Fruit fly (Drosophila melanogaster) whole organism, embryonic: ENCODE results near the gene sif.

Experiments used
- Atf-2 ChIP-seq: fragments of 200-800 bp; sonication (Bioruptor generic); optimal IDR thresholded peaks from 2 replicates; lab custom pipeline; 2016; ENCODE audit warnings: missing biosample characterization, missing genetic modification characterization
- CG10147 ChIP-seq: fragments of 200-800 bp; sonication (Bioruptor generic); optimal IDR thresholded peaks from 2 replicates; lab custom pipeline; 2019; ENCODE audit warnings: missing biosample characterization, mild to moderate bottlenecking, missing genetic modification characterization, moderate library complexity
- CG10321 ChIP-seq: fragments of 200-800 bp; sonication (Bioruptor generic); IDR thresholded peaks from 2 replicates; pipeline ENCODE4 v1.3.6; 2022; ENCODE audit warnings: missing biosample characterization, missing genetic modification characterization
- CG12659 ChIP-seq: fragments of 200-800 bp; sonication (Bioruptor generic); optimal IDR thresholded peaks from 3 replicates; lab custom pipeline; 2017; ENCODE audit warnings: mild to moderate bottlenecking, missing biosample characterization, missing genetic modification reagents, missing genetic modification characterization
- CG12744 ChIP-seq: fragments of 200-800 bp; sonication (Bioruptor generic); optimal IDR thresholded peaks from 2 replicates; lab custom pipeline; 2016; ENCODE audit warnings: missing biosample characterization, missing genetic modification characterization
- CG13424 ChIP-seq: fragments of 200-800 bp; sonication (Bioruptor generic); optimal IDR thresholded peaks from 2 replicates; lab custom pipeline; 2019; ENCODE audit warnings: missing biosample characterization, mild to moderate bottlenecking, missing genetic modification characterization, moderate library complexity
- CG1603 ChIP-seq: fragments of 200-800 bp; sonication (Bioruptor generic); optimal IDR thresholded peaks from 2 replicates; lab custom pipeline; 2019; ENCODE audit warnings: missing biosample characterization, mild to moderate bottlenecking, missing genetic modification characterization, moderate library complexity
- CG17361 ChIP-seq: fragments of 200-800 bp; sonication (Bioruptor generic); IDR thresholded peaks from 3 replicates; pipeline ENCODE4 v1.3.6; 2022; ENCODE audit warnings: missing biosample characterization, missing genetic modification characterization
- CG17802 ChIP-seq: fragments of 200-800 bp; sonication (Bioruptor generic); optimal IDR thresholded peaks from 2 replicates; lab custom pipeline; 2018; ENCODE audit warnings: missing biosample characterization, mild to moderate bottlenecking, missing genetic modification characterization, moderate library complexity
- CG1832 ChIP-seq: fragments of 200-800 bp; sonication (Bioruptor generic); optimal IDR thresholded peaks from 2 replicates; lab custom pipeline; 2017; ENCODE audit warnings: missing biosample characterization, mild to moderate bottlenecking, missing genetic modification characterization, inconsistent platforms
- CG30020 ChIP-seq: fragments of 200-800 bp; optimal IDR thresholded peaks from 2 replicates; lab custom pipeline; 2019; ENCODE audit warnings: missing biosample characterization, mild to moderate bottlenecking, missing genetic modification characterization, moderate library complexity
- CG5180 ChIP-seq: fragments of 200-800 bp; sonication (Bioruptor generic); optimal IDR thresholded peaks from 3 replicates; lab custom pipeline; 2017; ENCODE audit warnings: missing biosample characterization, missing genetic modification characterization, mild to moderate bottlenecking, moderate library complexity, missing genetic modification reagents
- CG6765 ChIP-seq: fragments of 200-800 bp; sonication (Bioruptor generic); optimal IDR thresholded peaks from 3 replicates; lab custom pipeline; 2017; ENCODE audit warnings: missing biosample characterization, mild to moderate bottlenecking, missing genetic modification characterization
- CG7271 ChIP-seq: fragments of 200-800 bp; sonication (Bioruptor generic); optimal IDR thresholded peaks from 2 replicates; lab custom pipeline; 2018; ENCODE audit warnings: missing biosample characterization, mild to moderate bottlenecking, missing genetic modification characterization, moderate library complexity
- CG8388 ChIP-seq: fragments of 200-800 bp; sonication (Bioruptor generic); optimal IDR thresholded peaks from 2 replicates; lab custom pipeline; 2019; ENCODE audit warnings: missing biosample characterization, mild to moderate bottlenecking, missing genetic modification characterization, moderate library complexity
- CG8478 ChIP-seq: fragments of >200 bp; optimal IDR thresholded peaks from 2 replicates; lab custom pipeline; 2018
- CHES-1-like ChIP-seq: fragments of 200-800 bp; sonication (Bioruptor generic); optimal IDR thresholded peaks from 2 replicates; lab custom pipeline; 2016; ENCODE audit warnings: missing biosample characterization, missing genetic modification characterization
- CoRest ChIP-seq: fragments of 200-800 bp; sonication (Bioruptor generic); optimal IDR thresholded peaks from 3 replicates; lab custom pipeline; 2018; ENCODE audit warnings: missing biosample characterization, mild to moderate bottlenecking, missing genetic modification characterization, moderate library complexity
- Elba2 ChIP-seq: fragments of 200-800 bp; sonication (Bioruptor generic); optimal IDR thresholded peaks from 3 replicates; lab custom pipeline; 2016; ENCODE audit warnings: missing biosample characterization, missing genetic modification characterization
- Fer2 ChIP-seq: fragments of 200-800 bp; sonication (Bioruptor generic); optimal IDR thresholded peaks from 2 replicates; lab custom pipeline; 2018; ENCODE audit warnings: missing biosample characterization, mild to moderate bottlenecking, missing genetic modification characterization, moderate library complexity
- HHEX ChIP-seq: fragments of 200-800 bp; sonication (Bioruptor generic); optimal IDR thresholded peaks from 3 replicates; lab custom pipeline; 2017; ENCODE audit warnings: missing biosample characterization, mild to moderate bottlenecking, missing genetic modification characterization, missing genetic modification reagents
- MESR4 ChIP-seq: fragments of 200-800 bp; sonication (Bioruptor generic); optimal IDR thresholded peaks from 2 replicates; lab custom pipeline; 2018; ENCODE audit warnings: missing biosample characterization, mild to moderate bottlenecking, missing genetic modification characterization, moderate library complexity
- Oaz ChIP-seq: fragments of 200-800 bp; sonication (Bioruptor generic); IDR thresholded peaks from 2 replicates; pipeline ENCODE4 v1.3.6; 2022; ENCODE audit warnings: missing biosample characterization, missing genetic modification characterization
- Ravus ChIP-seq: fragments of 200-800 bp; sonication (Bioruptor generic); IDR thresholded peaks from 2 replicates; pipeline ENCODE4 v1.3.6; 2022; ENCODE audit warnings: missing biosample characterization, missing genetic modification characterization
- Scr ChIP-seq: fragments of 200-800 bp; sonication (Bioruptor generic); IDR thresholded peaks from 2 replicates; pipeline ENCODE4 v1.3.6; 2022; ENCODE audit warnings: missing biosample characterization, missing genetic modification characterization; ENCODE audit not compliant: partially characterized antibody
- Sox100B ChIP-seq: fragments of 200-800 bp; sonication (Bioruptor generic); optimal IDR thresholded peaks from 3 replicates; lab custom pipeline; 2018; ENCODE audit warnings: missing biosample characterization, mild to moderate bottlenecking, missing genetic modification characterization
- ab ChIP-seq: fragments of 200-800 bp; sonication (Bioruptor generic); optimal IDR thresholded peaks from 2 replicates; lab custom pipeline; 2016; ENCODE audit warnings: missing biosample characterization, missing genetic modification characterization
- abd-A ChIP-seq: fragments of 200-800 bp; sonication (Bioruptor generic); optimal IDR thresholded peaks from 3 replicates; lab custom pipeline; 2019; ENCODE audit warnings: missing biosample characterization, mild to moderate bottlenecking, missing genetic modification characterization, moderate library complexity
- al ChIP-seq: fragments of 200-800 bp; sonication (Bioruptor generic); IDR thresholded peaks from 2 replicates; pipeline ENCODE4 v1.3.6; 2022; ENCODE audit warnings: missing biosample characterization, missing genetic modification characterization
- ash1 ChIP-seq: fragments of 200-800 bp; sonication (Bioruptor generic); optimal IDR thresholded peaks from 2 replicates; lab custom pipeline; 2018; ENCODE audit warnings: missing biosample characterization, mild to moderate bottlenecking, missing genetic modification characterization
- caup ChIP-seq: fragments of 200-800 bp; sonication (Bioruptor generic); optimal IDR thresholded peaks from 3 replicates; lab custom pipeline; 2017; ENCODE audit warnings: missing biosample characterization, mild to moderate bottlenecking, missing genetic modification characterization, moderate library complexity; ENCODE audit not compliant: severe bottlenecking
- crol ChIP-seq: fragments of 200-800 bp; sonication (Bioruptor generic); IDR thresholded peaks from 2 replicates; pipeline ENCODE4 v1.3.6; 2022; ENCODE audit warnings: missing biosample characterization, missing genetic modification characterization
- disco-r ChIP-seq: fragments of 200-800 bp; sonication (Bioruptor generic); optimal IDR thresholded peaks from 2 replicates; lab custom pipeline; 2016; ENCODE audit warnings: missing biosample characterization, missing genetic modification characterization
- emc ChIP-seq: fragments of 200-800 bp; sonication (Bioruptor generic); optimal IDR thresholded peaks from 2 replicates; lab custom pipeline; 2016; ENCODE audit warnings: missing biosample characterization, missing genetic modification characterization
- hb ChIP-seq: fragments of 200-800 bp; sonication (Bioruptor generic); IDR thresholded peaks from 3 replicates; pipeline ENCODE4 v1.3.6; 2022; ENCODE audit warnings: missing biosample characterization, missing genetic modification characterization; ENCODE audit not compliant: partially characterized antibody
- kay ChIP-seq: fragments of 200-800 bp; sonication (Bioruptor generic); optimal IDR thresholded peaks from 2 replicates; lab custom pipeline; 2016; ENCODE audit warnings: missing biosample characterization, missing genetic modification characterization
- luna ChIP-seq: fragments of 200-800 bp; sonication (Bioruptor generic); optimal IDR thresholded peaks from 2 replicates; lab custom pipeline; 2016; ENCODE audit warnings: missing biosample characterization, missing genetic modification characterization
- mirr ChIP-seq: fragments of 200-800 bp; sonication (Bioruptor generic); optimal IDR thresholded peaks from 3 replicates; lab custom pipeline; 2018; ENCODE audit warnings: missing biosample characterization, mild to moderate bottlenecking, missing genetic modification characterization
- nmo ChIP-seq: fragments of 200-800 bp; sonication (Bioruptor generic); optimal IDR thresholded peaks from 2 replicates; lab custom pipeline; 2018; ENCODE audit warnings: missing biosample characterization, mild to moderate bottlenecking, missing genetic modification characterization, moderate library complexity
- pan ChIP-seq, 4 experiments: fragments of >200 bp in 3 of 4; fragments of 200-800 bp in 1 of 4; sonication (Bioruptor generic) in 1 of 4; optimal IDR thresholded peaks in 3 of 4; IDR thresholded peaks in 1 of 4; 2 replicates each; pipeline versions ENCODE4 v1.3.6 to Lab custom; 2017 to 2022; ENCODE audit warnings: missing biosample characterization in 2 of 4, missing genetic modification characterization in 2 of 4, mixed read lengths in 1 of 4
- pb ChIP-seq: fragments of 200-800 bp; sonication (Bioruptor generic); optimal IDR thresholded peaks from 3 replicates; lab custom pipeline; 2016; ENCODE audit warnings: missing biosample characterization, missing genetic modification characterization
- schlank ChIP-seq: fragments of 200-800 bp; sonication (Bioruptor generic); optimal IDR thresholded peaks from 2 replicates; lab custom pipeline; 2018; ENCODE audit warnings: missing biosample characterization, mild to moderate bottlenecking, missing genetic modification characterization
- sd ChIP-seq: fragments of 200-800 bp; sonication (Bioruptor generic); optimal IDR thresholded peaks from 3 replicates; lab custom pipeline; 2018; ENCODE audit warnings: missing biosample characterization, mild to moderate bottlenecking, missing genetic modification characterization, moderate library complexity
- sisA ChIP-seq: fragments of 200-800 bp; sonication (Bioruptor generic); IDR thresholded peaks from 2 replicates; pipeline ENCODE4 v1.3.6; 2022; ENCODE audit warnings: missing biosample characterization, missing genetic modification characterization
- sr ChIP-seq: fragments of 200-800 bp; sonication (Bioruptor generic); IDR thresholded peaks from 3 replicates; pipeline ENCODE4 v1.3.6; 2022; ENCODE audit warnings: missing biosample characterization, missing genetic modification characterization
- trh ChIP-seq: fragments of 200-800 bp; sonication (Bioruptor generic); optimal IDR thresholded peaks from 2 replicates; lab custom pipeline; 2016; ENCODE audit warnings: missing biosample characterization, missing genetic modification characterization
- twi ChIP-seq: fragments of 200-800 bp; optimal IDR thresholded peaks from 2 replicates; lab custom pipeline; 2019; ENCODE audit warnings: missing biosample characterization, mild to moderate bottlenecking, missing genetic modification characterization, moderate library complexity
- zfh2 ChIP-seq: fragments of 200-800 bp; sonication (Bioruptor generic); optimal IDR thresholded peaks from 2 replicates; lab custom pipeline; 2016; ENCODE audit warnings: missing biosample characterization, missing genetic modification characterization

sif gene

DNA sequence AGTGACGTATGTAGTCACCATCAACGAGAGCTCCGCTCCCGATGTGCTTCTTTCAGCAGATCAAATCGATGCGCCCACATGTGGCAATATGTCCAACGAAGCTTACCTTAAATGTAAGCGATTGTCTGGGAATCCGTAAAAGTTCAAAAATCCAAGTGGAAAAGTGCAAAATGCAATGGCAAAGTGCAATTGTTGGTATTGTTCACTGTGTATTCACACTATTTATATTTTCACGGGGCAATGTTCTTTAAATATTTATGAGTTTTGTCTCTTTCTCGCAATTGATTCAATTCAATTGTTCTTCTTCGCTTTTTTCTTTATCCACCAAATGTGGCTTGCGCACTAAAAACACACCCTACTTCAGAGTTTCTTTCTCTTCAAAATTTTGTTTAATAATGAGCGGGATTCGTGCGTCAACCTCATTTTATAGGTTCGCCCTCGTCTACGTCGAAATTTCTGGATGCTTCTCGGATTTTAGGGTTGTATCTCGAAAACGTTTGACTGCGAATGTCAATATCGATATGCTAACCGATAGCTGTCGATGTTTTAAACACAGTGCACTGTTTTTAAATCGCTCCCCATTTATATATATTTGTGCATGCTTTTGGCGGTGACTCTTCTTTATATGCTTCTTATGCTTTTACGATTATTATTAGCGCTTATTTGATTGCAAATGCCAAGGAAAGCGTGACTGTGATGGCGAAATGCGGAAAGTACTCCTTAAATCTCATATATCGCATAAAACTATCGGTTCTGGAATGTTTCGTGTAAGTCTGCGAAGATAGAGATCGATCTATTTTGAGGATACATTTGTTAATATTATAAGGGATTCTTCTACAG lies 94.2 kb downstream of the sif start, which contains the start of gene DnaJ-1 (continued):
- TF ChIP-seq CG1603 (tag; lab: Kevin White, UChicago) (peak; percentile 43), ash1 (no peak), CHES-1-like (GFP tag; lab: Kevin White, UChicago) (no peak), MESR4 (GFP tag; lab: Kevin White, UChicago) (peak; percentile 84), ab (no peak), CG13424 (tag; lab: Kevin White, UChicago) (no peak), CG12744 (GFP tag; lab: Kevin White, UChicago) (no peak), Scr (GFP tag; lab: Robert Waterston, UW) (peak; percentile 98), pan (optimal IDR thresholded peaks at IDR 0.05; lab: Kevin White, UChicago) (no peak), pan (GFP tag; optimal IDR thresholded peaks at IDR 0.05 in 1 of 2, IDR thresholded peaks at IDR 0.05 in 1 of 2) (no peak), CG1832 (GFP tag; lab: Kevin White, UChicago) (no peak), al (no peak), disco-r (GFP tag; lab: Kevin White, UChicago) (no peak), CG8388 (no peak), Fer2 (no peak), sisA (GFP tag; lab: Robert Waterston, UW) (no peak), caup (GFP tag; lab: Kevin White, UChicago) (peak; percentile 41), CG17802 (no peak), Elba2 (GFP tag; lab: Kevin White, UChicago) (no peak), abd-A (peak; percentile 51), CG8478 (lab: Kevin White, UChicago) (no peak), crol (GFP tag; lab: Robert Waterston, UW) (no peak), zfh2 (no peak), mirr (GFP tag; lab: Kevin White, UChicago) (no peak), emc (GFP tag; lab: Kevin White, UChicago) (no peak), HHEX (peak; percentile 33), Oaz (GFP tag; lab: Robert Waterston, UW) (no peak), trh (GFP tag; lab: Kevin White, UChicago) (no peak), CG7271 (no peak), CG30020 (tag; lab: Kevin White, UChicago) (no peak), CG17361 (GFP tag; lab: Robert Waterston, UW) (peak; percentile 42; the same call in 1 of the 3 replicates), kay (GFP tag; lab: Kevin White, UChicago) (no peak), CG6765 (GFP tag; lab: Kevin White, UChicago) (no peak), CG12659 (peak; percentile 70), Sox100B (GFP tag; lab: Kevin White, UChicago) (no peak), CG5180 (GFP tag; lab: Kevin White, UChicago) (peak; percentile 3), pb (no peak), nmo (peak; percentile 60), CG10321 (GFP tag; lab: Robert Waterston, UW) (no peak), hb (GFP tag; lab: Robert Waterston, UW) (peak; percentile 97), twi (tag; lab: Kevin White, UChicago) (no peak), CG10147 (GFP tag; lab: Kevin White, UChicago) (peak; percentile 34), CoRest (tag; lab: Kevin White, UChicago) (peak; percentile 6), sr (GFP tag; lab: Robert Waterston, UW) (no peak), Ravus (no peak), schlank (tag; lab: Kevin White, UChicago) (no peak), luna (peak; percentile 41), sd (tag; lab: Kevin White, UChicago) (peak; percentile 78), Atf-2 (GFP tag; lab: Kevin White, UChicago) (no peak)
